Worm (Caenorhabditis elegans) whole organism, L3 larva: ENCODE measurements around the gene W09G10.9.

Experiments used
- R02D3.7 ChIP-seq: fragments of 150-350 bp; optimal IDR thresholded peaks from 2 replicates; lab custom pipeline; 2014; ENCODE audit warnings: missing biosample characterization, missing genetic modification characterization
- ZK546.5 ChIP-seq: sonication (generic microtip); optimal IDR thresholded peaks from 2 replicates; lab custom pipeline; 2017; ENCODE audit warnings: missing biosample characterization, missing genetic modification characterization
- aly-2 ChIP-seq: fragments of 150-350 bp; optimal IDR thresholded peaks from 2 replicates; lab custom pipeline; 2014; ENCODE audit warnings: missing biosample characterization, missing genetic modification characterization
- ceh-16 ChIP-seq: sonication (generic microtip); optimal IDR thresholded peaks from 2 replicates; lab custom pipeline; 2017; ENCODE audit warnings: missing biosample characterization, missing genetic modification characterization
- ceh-28 ChIP-seq: fragments of 150-350 bp; optimal IDR thresholded peaks from 2 replicates; lab custom pipeline; 2014; ENCODE audit warnings: missing biosample characterization, missing genetic modification reagents, missing genetic modification characterization
- ceh-82 ChIP-seq: fragments of 150-350 bp; optimal IDR thresholded peaks from 2 replicates; lab custom pipeline; 2014; ENCODE audit warnings: missing biosample characterization, missing genetic modification characterization
- daf-12 ChIP-seq: fragments of 150-350 bp; optimal IDR thresholded peaks from 2 replicates; lab custom pipeline; 2014; ENCODE audit warnings: missing biosample characterization, missing genetic modification reagents, missing genetic modification characterization
- egl-27 ChIP-seq: sonication (generic microtip); optimal IDR thresholded peaks from 4 replicates; lab custom pipeline; 2017; ENCODE audit warnings: missing biosample characterization, missing genetic modification reagents, missing genetic modification characterization
- egl-5 ChIP-seq: fragments of 150-350 bp; optimal IDR thresholded peaks from 2 replicates; lab custom pipeline; 2017; ENCODE audit warnings: missing biosample characterization, missing genetic modification reagents, missing genetic modification characterization, inconsistent platforms
- elt-1 ChIP-seq: fragments of 150-350 bp; optimal IDR thresholded peaks from 2 replicates; lab custom pipeline; 2014; ENCODE audit warnings: missing biosample characterization, missing genetic modification characterization
- elt-2 ChIP-seq: sonication (generic microtip); optimal IDR thresholded peaks from 2 replicates; lab custom pipeline; 2016; ENCODE audit warnings: missing genetic modification reagents, mild to moderate bottlenecking, missing genetic modification characterization, missing compliant biosample characterization
- elt-3 ChIP-seq, 3 experiments: fragments of 150-350 bp in 1 of 3; sonication (generic microtip) in 2 of 3; optimal IDR thresholded peaks; 2 replicates in 2 of 3; 4 replicates in 1 of 3; lab custom pipeline; 2014 to 2017; ENCODE audit warnings: missing biosample characterization in 3 of 3, missing genetic modification characterization in 3 of 3
- eor-1 ChIP-seq, 2 experiments: fragments of 150-350 bp; optimal IDR thresholded peaks; 2 replicates each; lab custom pipeline; 2014 to 2018; ENCODE audit warnings: missing biosample characterization in 2 of 2, missing genetic modification characterization in 2 of 2
- fkh-10 ChIP-seq: sonication (generic microtip); optimal IDR thresholded peaks from 2 replicates; lab custom pipeline; 2017; ENCODE audit warnings: missing biosample characterization, missing genetic modification reagents, missing genetic modification characterization
- fkh-2 ChIP-seq: fragments of 150-350 bp; optimal IDR thresholded peaks from 2 replicates; lab custom pipeline; 2014; ENCODE audit warnings: missing biosample characterization, missing genetic modification reagents, missing genetic modification characterization
- fos-1 ChIP-seq: fragments of 150-350 bp; optimal IDR thresholded peaks from 2 replicates; lab custom pipeline; 2014; ENCODE audit warnings: missing biosample characterization, missing genetic modification characterization
- hmg-11 ChIP-seq: sonication (generic microtip); optimal IDR thresholded peaks from 2 replicates; lab custom pipeline; 2016; ENCODE audit warnings: missing genetic modification characterization, missing compliant biosample characterization
- jun-1 ChIP-seq: fragments of 150-350 bp; optimal IDR thresholded peaks from 2 replicates; lab custom pipeline; 2014; ENCODE audit warnings: missing biosample characterization, missing genetic modification reagents, missing genetic modification characterization
- lin-15B ChIP-seq: fragments of 150-350 bp; optimal IDR thresholded peaks from 2 replicates; lab custom pipeline; 2014; ENCODE audit warnings: missing biosample characterization, missing genetic modification characterization
- lin-39 ChIP-seq: fragments of 150-350 bp; optimal IDR thresholded peaks from 2 replicates; lab custom pipeline; 2018; ENCODE audit warnings: missing biosample characterization, missing genetic modification reagents, missing genetic modification characterization
- lsy-12 ChIP-seq: sonication (generic microtip); optimal IDR thresholded peaks from 2 replicates; lab custom pipeline; 2016; ENCODE audit warnings: mild to moderate bottlenecking, missing genetic modification characterization, missing compliant biosample characterization
- nfya-1 ChIP-seq: sonication (generic microtip); optimal IDR thresholded peaks from 2 replicates; lab custom pipeline; 2017; ENCODE audit warnings: missing genetic modification characterization, mild to moderate bottlenecking, missing compliant biosample characterization, antibody characterized with exemption, moderate library complexity; ENCODE audit not compliant: insufficient read depth
- nhr-11 ChIP-seq: fragments of 150-350 bp; optimal IDR thresholded peaks from 2 replicates; lab custom pipeline; 2014; ENCODE audit warnings: missing biosample characterization, missing genetic modification characterization
- nhr-12 ChIP-seq: fragments of 150-350 bp; optimal IDR thresholded peaks from 2 replicates; lab custom pipeline; 2014; ENCODE audit warnings: missing biosample characterization, missing genetic modification characterization
- nhr-23 ChIP-seq: fragments of 150-350 bp; optimal IDR thresholded peaks from 2 replicates; lab custom pipeline; 2014; ENCODE audit warnings: missing biosample characterization, missing genetic modification reagents, missing genetic modification characterization
- nhr-237 ChIP-seq: fragments of 150-350 bp; optimal IDR thresholded peaks from 2 replicates; lab custom pipeline; 2014; ENCODE audit warnings: missing biosample characterization, missing genetic modification characterization
- nhr-25 ChIP-seq: sonication (generic microtip); optimal IDR thresholded peaks from 2 replicates; lab custom pipeline; 2017; ENCODE audit warnings: missing biosample characterization, missing genetic modification characterization
- nhr-28 ChIP-seq: fragments of 150-350 bp; optimal IDR thresholded peaks from 2 replicates; lab custom pipeline; 2014; ENCODE audit warnings: missing biosample characterization, missing genetic modification characterization
- nhr-43 ChIP-seq: sonication (generic microtip); optimal IDR thresholded peaks from 2 replicates; lab custom pipeline; 2016; ENCODE audit warnings: mild to moderate bottlenecking, missing genetic modification characterization, missing compliant biosample characterization; ENCODE audit not compliant: poor library complexity, severe bottlenecking
- nhr-67 ChIP-seq: fragments of 150-350 bp; optimal IDR thresholded peaks from 2 replicates; lab custom pipeline; 2014; ENCODE audit warnings: missing biosample characterization, missing genetic modification characterization
- nhr-76 ChIP-seq: fragments of 150-350 bp; sonication (generic microtip); optimal IDR thresholded peaks from 5 replicates; lab custom pipeline; 2014; ENCODE audit warnings: missing biosample characterization, missing genetic modification characterization
- nhr-77 ChIP-seq: fragments of 150-350 bp; optimal IDR thresholded peaks from 2 replicates; lab custom pipeline; 2014; ENCODE audit warnings: missing biosample characterization, missing genetic modification characterization
- pha-4 ChIP-seq: fragments of 150-350 bp; optimal IDR thresholded peaks from 2 replicates; lab custom pipeline; 2014; ENCODE audit warnings: missing biosample characterization, missing genetic modification reagents, missing genetic modification characterization
- sea-2 ChIP-seq: fragments of 150-350 bp; sonication (generic microtip); optimal IDR thresholded peaks from 4 replicates; lab custom pipeline; 2014; ENCODE audit warnings: missing biosample characterization, missing genetic modification reagents, missing genetic modification characterization
- skn-1 ChIP-seq: fragments of 150-350 bp; optimal IDR thresholded peaks from 2 replicates; lab custom pipeline; 2014; ENCODE audit warnings: missing biosample characterization, missing genetic modification characterization
- snpc-4 ChIP-seq: fragments of 150-350 bp; optimal IDR thresholded peaks from 2 replicates; lab custom pipeline; 2014; ENCODE audit warnings: missing biosample characterization, missing genetic modification characterization
- tbx-2 ChIP-seq: sonication (generic microtip); optimal IDR thresholded peaks from 2 replicates; lab custom pipeline; 2016; ENCODE audit warnings: mild to moderate bottlenecking, missing genetic modification characterization, missing compliant biosample characterization
- unc-39 ChIP-seq: sonication (generic microtip); optimal IDR thresholded peaks from 4 replicates; lab custom pipeline; 2017; ENCODE audit warnings: missing biosample characterization, missing genetic modification characterization
- unc-62 ChIP-seq: fragments of 150-350 bp; sonication (generic microtip); optimal IDR thresholded peaks from 4 replicates; lab custom pipeline; 2014; ENCODE audit warnings: missing biosample characterization, missing genetic modification reagents, missing genetic modification characterization
- zag-1 ChIP-seq: fragments of 150-350 bp; optimal IDR thresholded peaks from 2 replicates; lab custom pipeline; 2014; ENCODE audit warnings: missing biosample characterization, missing genetic modification characterization
- ztf-11 ChIP-seq: fragments of 150-350 bp; optimal IDR thresholded peaks from 2 replicates; lab custom pipeline; 2014; ENCODE audit warnings: missing biosample characterization, missing genetic modification characterization
- ztf-4 ChIP-seq: fragments of 150-350 bp; optimal IDR thresholded peaks from 2 replicates; lab custom pipeline; 2014; ENCODE audit warnings: missing biosample characterization, missing genetic modification characterization

W09G10.9 gene

DNA sequence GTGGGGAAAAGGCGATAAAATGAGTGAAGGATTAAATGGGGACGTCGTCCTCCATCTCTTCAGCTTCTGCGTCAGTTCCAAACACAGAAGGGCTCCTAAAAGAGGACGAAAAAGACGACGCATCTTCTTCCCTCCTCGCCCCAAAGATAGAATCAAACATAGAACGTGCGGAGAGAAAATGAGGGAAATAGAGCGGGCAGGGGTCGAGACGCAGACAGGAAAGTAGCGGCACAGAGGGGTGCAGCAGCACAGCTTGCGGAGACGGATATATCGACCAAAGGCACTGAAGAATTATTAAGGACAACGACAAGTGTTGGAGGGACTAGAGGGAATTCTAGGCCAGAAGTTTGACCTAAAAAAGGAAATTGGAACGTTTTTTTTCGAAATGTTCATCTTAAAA is 25.7 kb downstream of the W09G10.9 start:
- TF ChIP-seq fos-1 (no peak), hmg-11 (peak; percentile 81), ceh-16 (no peak), lin-15B (tag; lab: Kevin White, UChicago) (peak; percentile 81), egl-27 (tag; lab: Kevin White, UChicago) (no peak), unc-39 (tag; lab: Kevin White, UChicago) (no peak), lin-39 (tag; lab: Kevin White, UChicago) (peak; percentile 71), fkh-2 (no peak), nfya-1 (tag; lab: Kevin White, UChicago) (peak; percentile 70), ztf-11 (tag; lab: Kevin White, UChicago) (no peak), skn-1 (tag; lab: Kevin White, UChicago) (peak; percentile 6), tbx-2 (no peak), nhr-23 (tag; lab: Kevin White, UChicago) (peak; percentile 29), elt-1 (tag; lab: Kevin White, UChicago) (peak; percentile 23)
- TF ChIP-seq, all 47 proteins: peak for 7

DNA sequence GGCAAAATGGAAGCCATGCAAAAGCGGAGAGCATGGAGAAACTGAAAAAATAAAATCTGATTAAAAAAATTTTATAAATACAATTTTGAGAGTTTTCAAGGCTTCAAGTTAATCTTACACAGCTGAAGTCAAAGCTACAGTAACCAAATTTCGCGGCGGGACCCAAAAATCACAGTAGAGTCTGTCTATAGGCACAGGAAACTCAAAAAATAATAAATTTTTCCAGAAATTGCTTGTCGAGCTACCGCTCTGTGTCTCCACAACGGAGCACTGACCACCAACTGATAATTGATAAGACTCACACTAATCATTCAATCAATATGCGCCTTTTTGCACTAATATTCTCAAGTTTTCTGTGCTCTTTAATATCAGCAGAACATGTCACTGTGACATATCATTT is 28.8 kb downstream of the W09G10.9 start, which contains the start of gene W10G11.19:
Gene W10G11.19, plus strand, starts transcription at position 301 of the 400 bp plus-strand sequence.
- TF ChIP-seq fos-1 (no peak), elt-2 (tag; lab: Kevin White, UChicago) (peak; percentile 35)

DNA sequence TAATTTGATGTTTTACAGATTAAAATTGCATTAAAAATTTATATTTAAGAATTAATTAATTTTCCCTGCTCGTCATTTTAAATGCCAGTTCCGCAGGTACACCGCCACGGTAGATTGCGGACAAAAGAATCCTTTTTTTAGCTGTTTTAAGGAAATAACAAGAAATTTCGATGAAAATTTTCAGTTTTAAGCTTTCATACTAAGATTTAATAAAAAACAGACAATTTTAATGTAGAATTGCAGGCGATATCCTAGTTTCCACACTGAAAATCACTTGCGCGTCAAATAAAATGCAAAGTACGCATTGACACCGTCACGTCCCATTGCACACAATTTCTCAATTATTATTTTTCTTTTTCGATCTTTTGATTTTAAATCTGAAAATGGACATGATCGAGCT is 31.9 kb downstream of the W09G10.9 start, which contains the start of gene dnc-3:
Gene dnc-3, plus strand, starts transcription at position 272 of the 400 bp plus-strand sequence.
- TF ChIP-seq nhr-12 (tag; lab: Kevin White, UChicago) (no peak), sea-2 (GFP tag; lab: Kevin White, UChicago) (no peak), daf-12 (tag; lab: Kevin White, UChicago) (no peak), ceh-82 (tag; lab: Kevin White, UChicago) (no peak), nhr-76 (tag; lab: Kevin White, UChicago) (no peak), ceh-16 (no peak), elt-2 (tag; lab: Kevin White, UChicago) (peak; percentile 28), unc-62 (no peak), nhr-67 (no peak), fos-1 (no peak), lsy-12 (tag; lab: Kevin White, UChicago) (no peak), nhr-43 (tag; lab: Kevin White, UChicago) (no peak), fkh-2 (no peak), nhr-11 (tag; lab: Kevin White, UChicago) (no peak), ztf-4 (tag; lab: Kevin White, UChicago) (no peak), egl-27 (tag; lab: Kevin White, UChicago) (no peak), zag-1 (no peak), nhr-28 (no peak), pha-4 (tag; lab: Kevin White, UChicago) (no peak), skn-1 (tag; lab: Kevin White, UChicago) (no peak), eor-1 (tag; optimal IDR thresholded peaks at IDR 0.05; lab: Kevin White, UChicago) (no peak), nhr-237 (tag; lab: Kevin White, UChicago) (no peak), nfya-1 (tag; lab: Kevin White, UChicago) (peak; percentile 51), fkh-10 (GFP tag; lab: Kevin White, UChicago) (no peak), jun-1 (tag; lab: Kevin White, UChicago) (no peak), elt-3 (tag; optimal IDR thresholded peaks at IDR 0.05; lab: Kevin White, UChicago) (no peak), nhr-23 (tag; lab: Kevin White, UChicago) (peak; percentile 21), R02D3.7 (tag; lab: Kevin White, UChicago) (no peak), unc-39 (tag; lab: Kevin White, UChicago) (no peak), tbx-2 (peak; percentile 53), ZK546.5 (tag; lab: Kevin White, UChicago) (no peak), nhr-25 (no peak), egl-5 (tag; lab: Kevin White, UChicago) (no peak), lin-15B (tag; lab: Kevin White, UChicago) (peak; percentile 59), ceh-28 (peak; percentile 29), nhr-77 (tag; lab: Kevin White, UChicago) (no peak), aly-2 (tag; lab: Kevin White, UChicago) (no peak), snpc-4 (tag; lab: Kevin White, UChicago) (peak; percentile 5)
- TF ChIP-seq, all 47 proteins: peak for 7
